Fruit fly (Drosophila melanogaster) whole organism, embryonic: ENCODE results near the gene Duox.

ENCODE experiments used
- ATbp ChIP-seq: fragments of 200-800 bp; sonication (Bioruptor generic); optimal IDR thresholded peaks from 2 replicates; lab custom pipeline; 2017; ENCODE audit warnings: missing biosample characterization, mild to moderate bottlenecking, missing genetic modification characterization, missing genetic modification reagents
- Blimp-1 ChIP-seq: fragments of 200-800 bp; sonication (Bioruptor generic); optimal IDR thresholded peaks from 3 replicates; lab custom pipeline; 2018; ENCODE audit warnings: missing biosample characterization, missing genetic modification characterization, mild to moderate bottlenecking, moderate library complexity, missing genetic modification reagents
- CG10431 ChIP-seq: fragments of 200-800 bp; sonication (Bioruptor generic); optimal IDR thresholded peaks from 3 replicates; lab custom pipeline; 2018; ENCODE audit warnings: missing biosample characterization, mild to moderate bottlenecking, missing genetic modification characterization
- CG11695 ChIP-seq: fragments of 200-800 bp; sonication (Bioruptor generic); IDR thresholded peaks from 3 replicates; pipeline ENCODE4 v1.3.6; 2022; ENCODE audit warnings: missing biosample characterization, missing genetic modification characterization
- CG12391 ChIP-seq: fragments of 200-800 bp; sonication (Bioruptor generic); optimal IDR thresholded peaks from 3 replicates; lab custom pipeline; 2018; ENCODE audit warnings: missing biosample characterization, mild to moderate bottlenecking, missing genetic modification characterization, moderate library complexity
- CG15011 ChIP-seq: fragments of 200-800 bp; sonication (Bioruptor generic); optimal IDR thresholded peaks from 3 replicates; lab custom pipeline; 2018; ENCODE audit warnings: missing biosample characterization, mild to moderate bottlenecking, missing genetic modification characterization
- CG15696 ChIP-seq: fragments of 200-800 bp; sonication (Bioruptor generic); optimal IDR thresholded peaks from 2 replicates; lab custom pipeline; 2019; ENCODE audit warnings: missing biosample characterization, mild to moderate bottlenecking, missing genetic modification characterization, moderate library complexity
- CG1603 ChIP-seq: fragments of 200-800 bp; sonication (Bioruptor generic); optimal IDR thresholded peaks from 2 replicates; lab custom pipeline; 2019; ENCODE audit warnings: missing biosample characterization, mild to moderate bottlenecking, missing genetic modification characterization, moderate library complexity
- CG17568 ChIP-seq: fragments of 200-800 bp; sonication (Bioruptor generic); optimal IDR thresholded peaks from 2 replicates; lab custom pipeline; 2018; ENCODE audit warnings: missing biosample characterization, mild to moderate bottlenecking, missing genetic modification characterization, moderate library complexity
- CG17802 ChIP-seq: fragments of 200-800 bp; sonication (Bioruptor generic); optimal IDR thresholded peaks from 2 replicates; lab custom pipeline; 2018; ENCODE audit warnings: missing biosample characterization, mild to moderate bottlenecking, missing genetic modification characterization, moderate library complexity
- CG2875 ChIP-seq: fragments of 200-800 bp; sonication (Bioruptor generic); optimal IDR thresholded peaks from 2 replicates; lab custom pipeline; 2017; ENCODE audit warnings: missing biosample characterization, mild to moderate bottlenecking, missing genetic modification characterization, missing genetic modification reagents
- CG31224 ChIP-seq: fragments of 200-800 bp; sonication (Bioruptor generic); IDR thresholded peaks from 2 replicates; pipeline ENCODE4 v1.3.6; 2022; ENCODE audit warnings: missing biosample characterization, missing genetic modification characterization
- CG31441 ChIP-seq: fragments of 200-800 bp; sonication (Bioruptor generic); IDR thresholded peaks from 2 replicates; pipeline ENCODE4 v1.3.6; 2022; ENCODE audit warnings: missing biosample characterization, missing genetic modification characterization
- CG6272 ChIP-seq: fragments of 200-800 bp; sonication (Bioruptor generic); IDR thresholded peaks from 2 replicates; pipeline ENCODE4 v1.3.6; 2022; ENCODE audit warnings: missing biosample characterization, missing genetic modification characterization
- CG7839 ChIP-seq: fragments of 200-800 bp; sonication (Bioruptor generic); optimal IDR thresholded peaks from 3 replicates; lab custom pipeline; 2018; ENCODE audit warnings: missing biosample characterization, mild to moderate bottlenecking, missing genetic modification characterization, moderate library complexity
- CG9727 ChIP-seq: fragments of 200-800 bp; sonication (Bioruptor generic); optimal IDR thresholded peaks from 3 replicates; lab custom pipeline; 2017; ENCODE audit warnings: missing biosample characterization, mild to moderate bottlenecking, missing genetic modification characterization
- CG9876 ChIP-seq: fragments of 200-800 bp; sonication (Bioruptor generic); optimal IDR thresholded peaks from 2 replicates; lab custom pipeline; 2016; ENCODE audit warnings: missing biosample characterization, missing genetic modification characterization
- CG9932 ChIP-seq: fragments of 200-800 bp; sonication (Bioruptor generic); IDR thresholded peaks from 2 replicates; pipeline ENCODE4 v1.3.6; 2022; ENCODE audit warnings: missing biosample characterization, missing genetic modification characterization
- CrebB ChIP-seq: fragments of 200-800 bp; sonication (Bioruptor generic); optimal IDR thresholded peaks from 3 replicates; lab custom pipeline; 2018; ENCODE audit warnings: missing biosample characterization, mild to moderate bottlenecking, missing genetic modification characterization
- D ChIP-seq, 2 experiments: fragments of 200-800 bp in 1 of 2; fragments of >200 bp in 1 of 2; sonication (Bioruptor generic) in 1 of 2; optimal IDR thresholded peaks; 2 replicates in 1 of 2; 3 replicates in 1 of 2; lab custom pipeline; 2017; ENCODE audit warnings: mild to moderate bottlenecking in 1 of 2, missing biosample characterization in 1 of 2, missing genetic modification characterization in 1 of 2, missing genetic modification reagents in 1 of 2
- D19A ChIP-seq: fragments of 200-800 bp; optimal IDR thresholded peaks from 3 replicates; lab custom pipeline; 2019; ENCODE audit warnings: missing biosample characterization, mild to moderate bottlenecking, missing genetic modification characterization, moderate library complexity
- E2f1 ChIP-seq: fragments of 200-800 bp; sonication (Bioruptor generic); IDR thresholded peaks from 2 replicates; pipeline ENCODE4 v1.3.6; 2022; ENCODE audit warnings: missing biosample characterization, missing genetic modification characterization
- E2f2 ChIP-seq: fragments of 200-800 bp; sonication (Bioruptor generic); IDR thresholded peaks from 2 replicates; pipeline ENCODE4 v1.3.6; 2022; ENCODE audit warnings: missing biosample characterization, missing genetic modification characterization
- HHEX ChIP-seq: fragments of 200-800 bp; sonication (Bioruptor generic); optimal IDR thresholded peaks from 3 replicates; lab custom pipeline; 2017; ENCODE audit warnings: missing biosample characterization, mild to moderate bottlenecking, missing genetic modification characterization, missing genetic modification reagents
- HLH3B ChIP-seq: fragments of 200-800 bp; sonication (Bioruptor generic); IDR thresholded peaks from 2 replicates; pipeline ENCODE4 v1.3.6; 2022; ENCODE audit warnings: missing biosample characterization, missing genetic modification characterization
- Hr78 ChIP-seq, 2 experiments: fragments of 200-800 bp in 1 of 2; fragments of >200 bp in 1 of 2; sonication (Bioruptor generic) in 1 of 2; optimal IDR thresholded peaks; 2 replicates each; lab custom pipeline; 2017 to 2019; ENCODE audit warnings: missing biosample characterization in 2 of 2, missing genetic modification characterization in 2 of 2, mild to moderate bottlenecking in 1 of 2, moderate library complexity in 1 of 2
- Kr ChIP-seq: fragments of 200-800 bp; sonication (Bioruptor generic); optimal IDR thresholded peaks from 2 replicates; lab custom pipeline; 2017; ENCODE audit warnings: missing biosample characterization, mild to moderate bottlenecking, missing genetic modification characterization
- NK7.1 ChIP-seq: fragments of 200-800 bp; sonication (Bioruptor generic); optimal IDR thresholded peaks from 3 replicates; lab custom pipeline; 2016; ENCODE audit warnings: missing biosample characterization, missing genetic modification characterization
- PHDP ChIP-seq: fragments of 200-800 bp; sonication (Bioruptor generic); optimal IDR thresholded peaks from 3 replicates; lab custom pipeline; 2018; ENCODE audit warnings: missing biosample characterization, mild to moderate bottlenecking, missing genetic modification characterization, moderate library complexity
- Side ChIP-seq: fragments of 200-800 bp; sonication (Bioruptor generic); optimal IDR thresholded peaks from 2 replicates; lab custom pipeline; 2016; ENCODE audit warnings: missing biosample characterization, missing genetic modification characterization
- aop ChIP-seq: fragments of 200-800 bp; sonication (Bioruptor generic); IDR thresholded peaks from 2 replicates; pipeline ENCODE4 v1.3.6; 2022; ENCODE audit warnings: missing biosample characterization, missing genetic modification characterization
- chn ChIP-seq: fragments of 200-800 bp; sonication (Bioruptor generic); optimal IDR thresholded peaks from 2 replicates; lab custom pipeline; 2016; ENCODE audit warnings: missing biosample characterization, missing genetic modification characterization
- ci ChIP-seq: fragments of 200-800 bp; sonication (Bioruptor generic); IDR thresholded peaks from 3 replicates; pipeline ENCODE4 v1.3.6; 2022; ENCODE audit warnings: missing biosample characterization, missing genetic modification characterization
- crp ChIP-seq, 2 experiments: fragments of 200-800 bp; sonication (Bioruptor generic); optimal IDR thresholded peaks; 2 replicates in 1 of 2; 3 replicates in 1 of 2; lab custom pipeline; 2017; ENCODE audit warnings: missing biosample characterization in 2 of 2, missing genetic modification characterization in 2 of 2, mild to moderate bottlenecking in 1 of 2, moderate library complexity in 1 of 2
- disco-r ChIP-seq: fragments of 200-800 bp; sonication (Bioruptor generic); optimal IDR thresholded peaks from 2 replicates; lab custom pipeline; 2016; ENCODE audit warnings: missing biosample characterization, missing genetic modification characterization
- eve ChIP-seq, 2 experiments: fragments of >200 bp; optimal IDR thresholded peaks; 2 replicates each; lab custom pipeline; 2017; ENCODE audit warnings: missing biosample characterization in 2 of 2, missing genetic modification characterization in 2 of 2
- fd64A ChIP-seq: fragments of 200-800 bp; sonication (Bioruptor generic); optimal IDR thresholded peaks from 3 replicates; lab custom pipeline; 2018; ENCODE audit warnings: missing biosample characterization, mild to moderate bottlenecking, missing genetic modification characterization
- gt ChIP-seq: fragments of 200-800 bp; sonication (Bioruptor generic); IDR thresholded peaks from 2 replicates; pipeline ENCODE4 v1.3.6; 2022; ENCODE audit warnings: missing biosample characterization, missing genetic modification characterization
- hkb ChIP-seq, 2 experiments: fragments of 200-800 bp in 1 of 2; fragments of >200 bp in 1 of 2; sonication (Bioruptor generic) in 1 of 2; IDR thresholded peaks in 1 of 2; optimal IDR thresholded peaks in 1 of 2; 2 replicates each; pipeline versions ENCODE4 v1.3.6 to Lab custom; 2017 to 2022; ENCODE audit warnings: missing biosample characterization in 1 of 2, missing genetic modification characterization in 1 of 2
- kni ChIP-seq: fragments of 200-800 bp; sonication (Bioruptor generic); optimal IDR thresholded peaks from 3 replicates; lab custom pipeline; 2017; ENCODE audit warnings: mild to moderate bottlenecking, missing biosample characterization, missing genetic modification reagents, missing genetic modification characterization
- lov ChIP-seq, 2 experiments: fragments of 200-800 bp in 1 of 2; fragments of >200 bp in 1 of 2; sonication (Bioruptor generic) in 1 of 2; IDR thresholded peaks in 1 of 2; optimal IDR thresholded peaks in 1 of 2; 2 replicates in 1 of 2; 3 replicates in 1 of 2; pipeline versions ENCODE4 v1.3.6 to Lab custom; 2017 to 2022; ENCODE audit warnings: missing biosample characterization in 1 of 2, missing genetic modification characterization in 1 of 2
- nerfin-1 ChIP-seq: fragments of 200-800 bp; sonication (Bioruptor generic); optimal IDR thresholded peaks from 3 replicates; lab custom pipeline; 2019; ENCODE audit warnings: missing biosample characterization, mild to moderate bottlenecking, missing genetic modification characterization, moderate library complexity
- nom ChIP-seq: fragments of 200-800 bp; sonication (Bioruptor generic); optimal IDR thresholded peaks from 2 replicates; lab custom pipeline; 2017; ENCODE audit warnings: missing biosample characterization, missing genetic modification characterization, mild to moderate bottlenecking, moderate library complexity, missing genetic modification reagents
- onecut ChIP-seq: fragments of 200-800 bp; sonication (Bioruptor generic); IDR thresholded peaks from 2 replicates; pipeline ENCODE4 v1.3.6; 2022; ENCODE audit warnings: missing biosample characterization, missing genetic modification characterization
- sima ChIP-seq: fragments of 200-800 bp; sonication (Bioruptor generic); optimal IDR thresholded peaks from 2 replicates; lab custom pipeline; 2016; ENCODE audit warnings: missing biosample characterization, missing genetic modification characterization
- tgo ChIP-seq: fragments of 200-800 bp; sonication (Bioruptor generic); IDR thresholded peaks from 3 replicates; pipeline ENCODE4 v1.3.6; 2022; ENCODE audit warnings: missing biosample characterization, missing genetic modification characterization
- unpg ChIP-seq: fragments of 200-800 bp; sonication (Bioruptor generic); optimal IDR thresholded peaks from 3 replicates; lab custom pipeline; 2018; ENCODE audit warnings: missing biosample characterization, mild to moderate bottlenecking, missing genetic modification characterization, moderate library complexity
- yki ChIP-seq: fragments of >200 bp; optimal IDR thresholded peaks from 3 replicates; lab custom pipeline; 2018

Gene Duox

DNA sequence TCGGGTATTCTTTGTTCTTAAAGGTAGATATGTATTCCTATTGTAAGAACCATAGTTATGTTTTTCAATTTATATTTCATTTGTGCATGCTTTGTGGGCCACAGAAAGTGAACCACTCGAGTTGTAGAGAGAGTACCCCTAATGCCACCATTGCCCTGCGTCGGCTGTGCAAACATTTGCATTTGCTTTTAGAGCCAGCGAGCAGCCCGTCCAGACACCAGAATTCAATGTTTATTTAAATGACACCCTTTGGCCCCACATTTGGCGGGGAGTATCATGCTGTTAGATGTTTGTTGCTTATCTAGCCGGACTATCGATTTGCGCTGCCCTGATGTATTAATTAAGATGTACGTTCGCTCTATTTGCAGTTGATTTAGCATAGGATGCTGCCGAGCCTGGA, 34.6 kb upstream of the Duox start (continued):
- TF ChIP-seq Kr (GFP tag; lab: Kevin White, UChicago), result peak; percentile 10
- TF ChIP-seq CG10431 (GFP tag; lab: Kevin White, UChicago), result peak; percentile 29
- TF ChIP-seq fd64A (GFP tag; lab: Kevin White, UChicago), result peak; percentile 50
- TF ChIP-seq D (optimal IDR thresholded peaks at IDR 0.05; lab: Kevin White, UChicago), result no peak
- peak; percentile 4 for TF ChIP-seq D (GFP tag; optimal IDR thresholded peaks at IDR 0.05; lab: Kevin White, UChicago)
- TF ChIP-seq CG31441 (GFP tag; lab: Robert Waterston, UW), result no peak
- peak; percentile 34 for TF ChIP-seq D19A
- TF ChIP-seq gt (GFP tag; lab: Robert Waterston, UW), result no peak
- TF ChIP-seq chn, result no peak
- TF ChIP-seq ci (GFP tag; lab: Robert Waterston, UW), result peak; percentile 73; the same call in 2 of the 3 replicates
- peak; percentile 34 for TF ChIP-seq CG15011 (GFP tag; lab: Kevin White, UChicago)
- TF ChIP-seq CG9932 (GFP tag; lab: Robert Waterston, UW), result no peak
- peak; percentile 2 for TF ChIP-seq disco-r
- peak; percentile 7 for TF ChIP-seq Side
- TF ChIP-seq nom (GFP tag; lab: Kevin White, UChicago), result no peak
- TF ChIP-seq sima (GFP tag; lab: Kevin White, UChicago), result no peak
- TF ChIP-seq nerfin-1 (tag; lab: Kevin White, UChicago), result no peak
- TF ChIP-seq lov (optimal IDR thresholded peaks at IDR 0.05; lab: Kevin White, UChicago), result no peak
- 0 out of 3 replicates have a peak, but pooled peaks have one; percentile 47 for TF ChIP-seq lov (GFP tag; IDR thresholded peaks at IDR 0.05; lab: Robert Waterston, UW)
- TF ChIP-seq CG12391 (tag; lab: Kevin White, UChicago), result no peak
- peak; percentile 9 for TF ChIP-seq CrebB
- TF ChIP-seq kni, result peak; percentile 42
- TF ChIP-seq NK7.1 (GFP tag; lab: Kevin White, UChicago), result no peak
- no peak for TF ChIP-seq E2f1 (GFP tag; lab: Robert Waterston, UW)
- peak; percentile 48 for TF ChIP-seq CG1603 (tag; lab: Kevin White, UChicago)
- peak; percentile 16 for TF ChIP-seq unpg (GFP tag; lab: Kevin White, UChicago)
- no peak for TF ChIP-seq yki
- peak; percentile 62 for TF ChIP-seq CG17568
- TF ChIP-seq CG9876 (GFP tag; lab: Kevin White, UChicago), result no peak
- peak; percentile 47 for TF ChIP-seq CG9727 (GFP tag; lab: Kevin White, UChicago)
- TF ChIP-seq onecut, result peak; percentile 42; the same call in 1 of the 2 replicates
- peak; percentile 63 for TF ChIP-seq CG11695
- peak; percentile 32 for TF ChIP-seq Blimp-1 (GFP tag; lab: Kevin White, UChicago)
- TF ChIP-seq E2f2 (GFP tag; lab: Robert Waterston, UW), result 0 out of 2 replicates have a peak, but pooled peaks have one; percentile 10
- TF ChIP-seq HHEX (GFP tag; lab: Kevin White, UChicago), result peak; percentile 33
- peak; percentile 11; the same call in 1 of the 2 replicates for TF ChIP-seq aop (GFP tag; lab: Robert Waterston, UW)
- peak; percentile 70 for TF ChIP-seq ATbp (GFP tag; lab: Kevin White, UChicago)
- TF ChIP-seq HLH3B (GFP tag; lab: Robert Waterston, UW), result peak; percentile 18; the same call in 1 of the 2 replicates
- peak; percentile 36 for TF ChIP-seq CG2875 (GFP tag; lab: Kevin White, UChicago)
- TF ChIP-seq CG7839 (tag; lab: Kevin White, UChicago), result peak; percentile 2
- no peak for TF ChIP-seq eve (GFP tag; optimal IDR thresholded peaks at IDR 0.05; lab: Kevin White, UChicago)
- TF ChIP-seq Hr78 (GFP tag; optimal IDR thresholded peaks at IDR 0.05; lab: Kevin White, UChicago), result peak in 1 of 2 experiments; percentile 52
- no peak for TF ChIP-seq CG17802
- no peak for TF ChIP-seq hkb (optimal IDR thresholded peaks at IDR 0.05; lab: Kevin White, UChicago)
- TF ChIP-seq hkb (GFP tag; IDR thresholded peaks at IDR 0.05; lab: Robert Waterston, UW), result peak; percentile 50
- TF ChIP-seq PHDP (tag; lab: Kevin White, UChicago), result peak; percentile 24
- TF ChIP-seq tgo (GFP tag; lab: Robert Waterston, UW), result no peak
- TF ChIP-seq crp (GFP tag; optimal IDR thresholded peaks at IDR 0.05; lab: Kevin White, UChicago), result no peak
- TF ChIP-seq CG31224, result no peak
- no peak for TF ChIP-seq CG6272
- peak; percentile 2 for TF ChIP-seq CG15696 (tag; lab: Kevin White, UChicago)
